Worm (Caenorhabditis elegans): Measurements from ENCODE around the gene F09E5.16.

Gene F09E5.16

ce11 chrII:5365645-5366044, at the start of gene F09E5.16:
TSS of gene F09E5.16 (minus strand) at chrII:5365745.
- TF ChIP-seq unc-62 (GFP tag; optimal IDR thresholded peaks at IDR 0.05) (no peak), ceh-58 (GFP tag; IDR thresholded peaks at IDR 0.05) (no peak), nfyb-1 (GFP tag; IDR thresholded peaks at IDR 0.05) (no peak), ccch-3 (GFP tag; optimal IDR thresholded peaks at IDR 0.05) (no peak), lsy-27 (tag; optimal IDR thresholded peaks at IDR 0.05; ENCODE audit: borderline replicate concordance, insufficient read depth) (no peak), akir-1 (GFP tag; optimal IDR thresholded peaks at IDR 0.05) (no peak), B0336.3 (GFP tag; IDR thresholded peaks at IDR 0.05) (no peak), him-1 (tag; optimal IDR thresholded peaks at IDR 0.05) (no peak), T26A5.8 (tag; optimal IDR thresholded peaks at IDR 0.05) (no peak), madf-8 (GFP tag; conservative IDR thresholded peaks at IDR 0.05) (no peak), tlf-1 (GFP tag; optimal IDR thresholded peaks at IDR 0.05) (no peak), madf-6 (GFP tag; IDR thresholded peaks at IDR 0.05) (no peak), die-1 (tag; optimal IDR thresholded peaks at IDR 0.05) (no peak), mes-4 (tag; optimal IDR thresholded peaks at IDR 0.05) (no peak), B0019.2 (GFP tag; conservative IDR thresholded peaks at IDR 0.05) (no peak)

- TF ChIP-seq xnd-1 (tag; optimal IDR thresholded peaks at IDR 0.05): peak; percentile 80
- peak; percentile 90 for TF ChIP-seq lsl-1 (GFP tag; optimal IDR thresholded peaks at IDR 0.05)
- peak; percentile 13 for TF ChIP-seq lin-54 (GFP tag; optimal IDR thresholded peaks at IDR 0.05)
- TF ChIP-seq madf-6 (GFP tag; IDR thresholded peaks at IDR 0.05): peak; percentile 80
- TF ChIP-seq let-607 (tag; optimal IDR thresholded peaks at IDR 0.05): no peak
- no peak for TF ChIP-seq nfyb-1 (GFP tag; IDR thresholded peaks at IDR 0.05)
- peak; percentile 0 for TF ChIP-seq snpc-1.3 (tag; optimal IDR thresholded peaks at IDR 0.05; ENCODE audit: insufficient read depth)
- no peak for TF ChIP-seq Y53G8AR.9 (GFP tag; conservative IDR thresholded peaks at IDR 0.05)
- peak; percentile 61 for TF ChIP-seq madf-8 (GFP tag; conservative IDR thresholded peaks at IDR 0.05)
- no peak for TF ChIP-seq ztf-22 (GFP tag; optimal IDR thresholded peaks at IDR 0.05)
- no peak for TF ChIP-seq F49E8.2 (tag; optimal IDR thresholded peaks at IDR 0.05; ENCODE audit: insufficient read depth)
- no peak for TF ChIP-seq unc-130 (GFP tag; optimal IDR thresholded peaks at IDR 0.05)
- peak; percentile 85 for TF ChIP-seq F33H1.4 (GFP tag; IDR thresholded peaks at IDR 0.05)
- no peak for TF ChIP-seq madf-10 (tag; optimal IDR thresholded peaks at IDR 0.05)
These were observed 48.5 kb upstream of the F09E5.16 start, which contains the start of the genes EEED8.14 and EEED8.3 for ce11 chrII:5414040-5414439. TSS of gene EEED8.14 (minus strand) at chrII:5414052. TSS of gene EEED8.3 (plus strand) at chrII:5414276.

- TF ChIP-seq aptf-3 (GFP tag; IDR thresholded peaks at IDR 0.05) (no peak), madf-10 (tag; optimal IDR thresholded peaks at IDR 0.05) (no peak), bed-2 (GFP tag; IDR thresholded peaks at IDR 0.05) (no peak), C06A6.2 (GFP tag; conservative IDR thresholded peaks at IDR 0.05) (no peak), pbrm-1 (GFP tag; IDR thresholded peaks at IDR 0.05) (no peak)
These were observed 46.9 kb upstream of the F09E5.16 start, which contains the start of the genes EEED8.13 and EEED8.18 for ce11 chrII:5412467-5412866. TSS of gene EEED8.13 (minus strand) at chrII:5412567. TSS of gene EEED8.18 (minus strand) at chrII:5412610.

- no peak for TF ChIP-seq ztf-6 (GFP tag; IDR thresholded peaks at IDR 0.05)
- no peak for TF ChIP-seq F55B11.4 (tag; optimal IDR thresholded peaks at IDR 0.05; ENCODE audit: borderline replicate concordance, insufficient read depth)
- TF ChIP-seq cebp-2 (GFP tag; IDR thresholded peaks at IDR 0.05): no peak
- TF ChIP-seq F57C9.4 (tag; optimal IDR thresholded peaks at IDR 0.05): no peak
- TF ChIP-seq hsf-1 (GFP tag; IDR thresholded peaks at IDR 0.05): no peak
- no peak for TF ChIP-seq tbp1 (GFP tag; optimal IDR thresholded peaks at IDR 0.05)
- TF ChIP-seq atf-7 (tag; optimal IDR thresholded peaks at IDR 0.05): no peak
- no peak for TF ChIP-seq hlh-26 (GFP tag; conservative IDR thresholded peaks at IDR 0.05)
These were observed 43.4 kb upstream of the F09E5.16 start, which contains the start of the genes EEED8.12 and EEED8.4 for ce11 chrII:5408924-5409323. TSS of gene EEED8.12 (minus strand) at chrII:5409024. TSS of gene EEED8.4 (plus strand) at chrII:5409319.
